Worm (Caenorhabditis elegans): ENCODE data around the gene R10D12.1.

The R10D12.1 gene

ce11 chrV:13929503-13929902 is 4.9 kb downstream of the R10D12.1 start, which contains the start of gene srxa-13:
srxa-13 (plus strand) TSS chrV:13929803.
- TF ChIP-seq nhr-2 (tag; optimal IDR thresholded peaks at IDR 0.05) (no peak), unc-120 (tag; optimal IDR thresholded peaks at IDR 0.05; ENCODE audit: poor library complexity, severe bottlenecking) (no peak), unc-39 (tag; optimal IDR thresholded peaks at IDR 0.05) (no peak), hlh-1 (tag; optimal IDR thresholded peaks at IDR 0.05) (no peak), mls-2 (tag; optimal IDR thresholded peaks at IDR 0.05) (no peak), mep-1 (tag; optimal IDR thresholded peaks at IDR 0.05) (no peak), tbx-8 (GFP tag; optimal IDR thresholded peaks at IDR 0.05) (no peak), lsy-2 (tag; optimal IDR thresholded peaks at IDR 0.05) (no peak), nhr-28 (tag; optimal IDR thresholded peaks at IDR 0.05) (no peak), nhr-12 (tag; optimal IDR thresholded peaks at IDR 0.05) (no peak), ceh-43 (GFP tag; optimal IDR thresholded peaks at IDR 0.05) (no peak), nhr-237 (tag; optimal IDR thresholded peaks at IDR 0.05) (no peak), flh-1 (GFP tag; optimal IDR thresholded peaks at IDR 0.05) (no peak)

- TF ChIP-seq nhr-237 (tag; optimal IDR thresholded peaks at IDR 0.05) (no peak), drap-1 (GFP tag; optimal IDR thresholded peaks at IDR 0.05) (no peak), nhr-76 (tag; optimal IDR thresholded peaks at IDR 0.05) (no peak), elt-1 (tag; optimal IDR thresholded peaks at IDR 0.05; ENCODE audit: borderline replicate concordance, insufficient read depth) (no peak), blmp-1 (tag; optimal IDR thresholded peaks at IDR 0.05) (no peak), mab-5 (tag; optimal IDR thresholded peaks at IDR 0.05) (no peak), hlh-1 (tag; optimal IDR thresholded peaks at IDR 0.05) (no peak), sptf-1 (tag; optimal IDR thresholded peaks at IDR 0.05) (no peak), nhr-12 (tag; optimal IDR thresholded peaks at IDR 0.05) (no peak), cnd-1 (tag; optimal IDR thresholded peaks at IDR 0.05) (no peak), sem-2 (GFP tag; optimal IDR thresholded peaks at IDR 0.05) (no peak)
Observed at ce11 chrV:13926398-13926797, 8.0 kb downstream of the R10D12.1 start, which contains the start of gene srxa-12. srxa-12 (plus strand) TSS chrV:13926698.

- TF ChIP-seq sptf-1 (tag; optimal IDR thresholded peaks at IDR 0.05) (no peak), sem-2 (GFP tag; optimal IDR thresholded peaks at IDR 0.05) (no peak), nhr-76 (tag; optimal IDR thresholded peaks at IDR 0.05) (no peak), drap-1 (GFP tag; optimal IDR thresholded peaks at IDR 0.05) (no peak), zip-8 (tag; optimal IDR thresholded peaks at IDR 0.05) (no peak), mls-2 (tag; optimal IDR thresholded peaks at IDR 0.05) (no peak), flh-1 (GFP tag; optimal IDR thresholded peaks at IDR 0.05) (no peak), ham-2 (GFP tag; optimal IDR thresholded peaks at IDR 0.05) (no peak), mep-1 (tag; optimal IDR thresholded peaks at IDR 0.05) (no peak)
Observed at ce11 chrV:13923851-13924250, 10.6 kb downstream of the R10D12.1 start, which contains the start of gene srxa-11. srxa-11 (plus strand) TSS chrV:13924151.

ce11 chrV:13920730-13921129 is 13.7 kb downstream of the R10D12.1 start, which contains the start of gene srx-42:
srx-42 (plus strand) TSS chrV:13921030.
- no peak for TF ChIP-seq ces-1 (GFP tag; optimal IDR thresholded peaks at IDR 0.05)

ce11 chrV:13918341-13918740 is 16.1 kb downstream of the R10D12.1 start, which contains the start of gene str-250:
str-250 (plus strand) TSS chrV:13918641.
- TF ChIP-seq hlh-1 (tag; optimal IDR thresholded peaks at IDR 0.05) (no peak), mab-5 (tag; optimal IDR thresholded peaks at IDR 0.05) (no peak), sem-2 (GFP tag; optimal IDR thresholded peaks at IDR 0.05) (no peak), tbx-8 (GFP tag; optimal IDR thresholded peaks at IDR 0.05) (no peak), ceh-83 (GFP tag; optimal IDR thresholded peaks at IDR 0.05) (no peak), ham-2 (GFP tag; optimal IDR thresholded peaks at IDR 0.05) (no peak), unc-62 (GFP tag; optimal IDR thresholded peaks at IDR 0.05) (no peak), unc-39 (tag; optimal IDR thresholded peaks at IDR 0.05) (no peak), nhr-237 (tag; optimal IDR thresholded peaks at IDR 0.05) (no peak), drap-1 (GFP tag; optimal IDR thresholded peaks at IDR 0.05) (no peak), ceh-39 (tag; optimal IDR thresholded peaks at IDR 0.05) (no peak)

- TF ChIP-seq mep-1 (tag; optimal IDR thresholded peaks at IDR 0.05) (no peak), ceh-39 (tag; optimal IDR thresholded peaks at IDR 0.05) (no peak), unc-39 (tag; optimal IDR thresholded peaks at IDR 0.05) (no peak), ztf-11 (tag; optimal IDR thresholded peaks at IDR 0.05) (no peak), unc-62 (GFP tag; optimal IDR thresholded peaks at IDR 0.05) (no peak), pha-4 (tag; optimal IDR thresholded peaks at IDR 0.05) (no peak), sem-2 (GFP tag; optimal IDR thresholded peaks at IDR 0.05) (no peak), elt-3 (tag; optimal IDR thresholded peaks at IDR 0.05) (no peak), blmp-1 (tag; optimal IDR thresholded peaks at IDR 0.05) (no peak), nhr-12 (tag; optimal IDR thresholded peaks at IDR 0.05) (no peak)
Observed at ce11 chrV:13916196-13916595, 18.2 kb downstream of the R10D12.1 start, which contains the start of gene str-252. str-252 (plus strand) TSS chrV:13916496.

Data from whole organism, mixed stage, embryonic.